Fruit fly (Drosophila melanogaster): ENCODE results near the gene eIF3a.

eIF3a gene

DNA sequence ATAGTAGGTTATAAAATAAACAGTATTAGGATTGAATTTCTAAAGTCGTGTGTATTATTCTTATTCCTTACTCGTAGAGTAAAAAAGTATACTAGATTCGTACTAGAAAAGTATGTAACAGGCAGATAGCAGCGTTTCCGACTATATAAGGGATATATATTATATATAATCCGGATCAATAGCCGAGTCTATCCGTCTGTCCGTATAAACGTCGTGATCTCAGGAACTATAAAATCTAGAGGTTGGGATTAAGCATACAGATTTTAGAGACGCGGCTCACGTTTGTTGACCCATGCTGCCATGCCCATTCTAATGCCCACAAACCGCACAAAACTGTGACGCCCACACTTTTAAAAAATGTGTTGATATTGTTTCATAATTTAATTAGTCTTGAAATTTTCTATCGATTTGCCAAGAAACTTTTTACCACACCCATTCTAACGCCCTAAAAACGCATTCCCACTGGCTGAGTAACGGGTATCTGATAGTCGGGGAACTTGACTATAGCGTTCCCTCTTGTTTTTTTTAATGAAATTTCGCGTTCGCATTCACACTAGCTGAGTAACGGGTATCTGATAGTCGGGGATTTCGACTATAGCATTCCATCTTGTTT, 31.6 kb downstream of the eIF3a start, which contains the start of gene CG9853 (continued):
- TF ChIP-seq CG31365 (tag; optimal IDR thresholded peaks at IDR 0.05) (no peak), Nf-YC (tag; optimal IDR thresholded peaks at IDR 0.05) (no peak), D19B (GFP tag; optimal IDR thresholded peaks at IDR 0.05) (peak; percentile 43), Optix (GFP tag; IDR thresholded peaks at IDR 0.05) (no peak), CG7745 (tag; optimal IDR thresholded peaks at IDR 0.05) (no peak), CG8478 (optimal IDR thresholded peaks at IDR 0.05) (no peak), da (GFP tag; optimal IDR thresholded peaks at IDR 0.05) (no peak), CG7963 (GFP tag; IDR thresholded peaks at IDR 0.05; ENCODE audit: partially characterized antibody) (peak; percentile 70), ase (GFP tag; IDR thresholded peaks at IDR 0.05) (no peak), nom (GFP tag; optimal IDR thresholded peaks at IDR 0.05) (no peak), CG34376 (GFP tag; optimal IDR thresholded peaks at IDR 0.05) (no peak), Scr (GFP tag; IDR thresholded peaks at IDR 0.05; ENCODE audit: partially characterized antibody) (no peak), HLHmδ (GFP tag; optimal IDR thresholded peaks at IDR 0.05) (no peak), CG9727 (GFP tag; optimal IDR thresholded peaks at IDR 0.05) (no peak), CG12219 (GFP tag; optimal IDR thresholded peaks at IDR 0.05) (no peak), Xbp1 (GFP tag; optimal IDR thresholded peaks at IDR 0.05) (no peak), Meics (GFP tag; optimal IDR thresholded peaks at IDR 0.05) (no peak), Gsc (GFP tag; IDR thresholded peaks at IDR 0.05) (no peak), CG3281 (GFP tag; optimal IDR thresholded peaks at IDR 0.05) (no peak), CG8765 (GFP tag; IDR thresholded peaks at IDR 0.05) (no peak), HHEX (GFP tag; optimal IDR thresholded peaks at IDR 0.05) (no peak), gt (GFP tag; IDR thresholded peaks at IDR 0.05) (no peak), B-H1 (GFP tag; IDR thresholded peaks at IDR 0.05) (no peak), hbn (GFP tag; IDR thresholded peaks at IDR 0.05; ENCODE audit: partially characterized antibody) (no peak), tna (GFP tag; IDR thresholded peaks at IDR 0.05; ENCODE audit: partially characterized antibody) (peak; percentile 60), ap (GFP tag; IDR thresholded peaks at IDR 0.05) (no peak), Opbp (GFP tag; IDR thresholded peaks at IDR 0.05; ENCODE audit: partially characterized antibody) (peak; percentile 37; the same call in 2 of the 3 replicates), CG33213 (GFP tag; optimal IDR thresholded peaks at IDR 0.05) (no peak), CHES-1-like (GFP tag; optimal IDR thresholded peaks at IDR 0.05) (no peak), ems (GFP tag; optimal IDR thresholded peaks at IDR 0.05) (no peak), CoRest (tag; optimal IDR thresholded peaks at IDR 0.05) (no peak), toy (GFP tag; IDR thresholded peaks at IDR 0.05) (no peak), ato (GFP tag; IDR thresholded peaks at IDR 0.05; ENCODE audit: partially characterized antibody) (peak; percentile 55; the same call in 1 of the 2 replicates), salm (tag; optimal IDR thresholded peaks at IDR 0.05) (no peak), CG16813 (GFP tag; IDR thresholded peaks at IDR 0.05; ENCODE audit: partially characterized antibody) (peak; percentile 5), CG10147 (GFP tag; optimal IDR thresholded peaks at IDR 0.05) (no peak), Lhr (GFP tag; optimal IDR thresholded peaks at IDR 0.05) (no peak), HmgZ (tag; optimal IDR thresholded peaks at IDR 0.05) (no peak), ken (GFP tag; IDR thresholded peaks at IDR 0.05) (no peak), CG14667 (GFP tag; IDR thresholded peaks at IDR 0.05) (no peak), odd (GFP tag; optimal IDR thresholded peaks at IDR 0.05) (no peak), mld (GFP tag; IDR thresholded peaks at IDR 0.05; ENCODE audit: partially characterized antibody) (peak; percentile 70; the same call in 1 of the 3 replicates), CG13894 (tag; optimal IDR thresholded peaks at IDR 0.05) (no peak), CG31224 (GFP tag; IDR thresholded peaks at IDR 0.05) (no peak), danr (GFP tag; IDR thresholded peaks at IDR 0.05) (no peak), sob (GFP tag; IDR thresholded peaks at IDR 0.05) (no peak), mirr (GFP tag; optimal IDR thresholded peaks at IDR 0.05) (no peak), GATAe (GFP tag; conservative IDR thresholded peaks at IDR 0.05) (no peak), bbx (GFP tag; IDR thresholded peaks at IDR 0.05; ENCODE audit: partially characterized antibody) (peak; percentile 51; the same call in 1 of the 2 replicates), NC2α (GFP tag; optimal IDR thresholded peaks at IDR 0.05) (no peak)

All from whole organism, embryonic.